Worm (Caenorhabditis elegans) whole organism, L4/young adult: Measurements from ENCODE around the gene C08F8.15.

Experiments
- W03F9.2 ChIP-seq: fragments of 150-350 bp; optimal IDR thresholded peaks from 2 replicates; lab custom pipeline; 2014; ENCODE audit warnings: missing biosample characterization, missing genetic modification characterization
- dao-5 ChIP-seq: sonication (generic microtip); optimal IDR thresholded peaks from 2 replicates; lab custom pipeline; 2016; ENCODE audit warnings: missing genotype, missing genetic modification characterization, moderate library complexity, missing compliant biosample characterization
- him-1 ChIP-seq: sonication (generic microtip); optimal IDR thresholded peaks from 2 replicates; lab custom pipeline; 2016; ENCODE audit warnings: missing genotype, missing genetic modification reagents, missing genetic modification characterization, missing compliant biosample characterization

C08F8.15 gene

DNA sequence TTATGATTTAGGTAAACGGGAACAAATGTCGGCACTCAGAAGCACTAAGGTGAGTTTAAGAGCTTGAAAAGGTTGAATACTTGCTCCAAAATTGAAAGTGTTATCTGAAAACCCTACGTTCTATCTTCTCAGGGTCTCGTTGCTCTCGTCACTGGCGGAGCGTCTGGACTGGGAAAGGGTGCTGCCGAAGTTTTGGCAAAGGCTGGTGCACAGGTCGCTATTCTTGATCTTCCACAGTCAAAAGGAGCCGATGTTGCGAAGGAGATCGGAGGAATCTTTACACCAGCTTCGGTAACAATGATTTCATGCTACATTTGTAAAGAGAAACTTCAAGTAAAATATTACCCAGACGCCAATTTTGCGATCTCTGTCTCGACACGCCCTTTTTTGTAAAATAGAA, 29.3 kb downstream of the C08F8.15 start, which contains the start of gene ard-1:
ard-1 (plus strand) TSS at position 12 of the 400 bp plus-strand sequence.
- TF ChIP-seq dao-5 (tag; lab: Kevin White, UChicago) (no peak), him-1 (no peak), W03F9.2 (tag; lab: Kevin White, UChicago) (no peak)

DNA sequence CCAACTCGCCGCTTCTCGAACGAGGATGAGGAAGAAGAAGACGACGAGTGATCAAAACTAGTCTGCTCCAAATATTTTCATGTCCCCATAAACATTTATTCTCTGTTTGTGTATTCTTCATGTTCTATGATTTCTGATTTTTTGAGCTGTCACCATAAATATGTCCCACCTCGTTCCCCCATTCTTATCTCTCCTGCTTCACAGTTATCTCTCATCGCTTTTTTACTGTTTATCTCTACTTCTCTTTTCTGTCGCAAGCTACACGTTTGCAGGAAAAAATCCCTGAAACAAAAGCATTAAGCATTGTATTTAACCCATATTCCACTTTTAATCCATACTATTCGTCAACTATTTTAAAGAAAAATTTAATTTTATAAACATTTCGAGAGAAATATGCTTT, 29.8 kb downstream of the C08F8.15 start:
- no peak for TF ChIP-seq W03F9.2 (tag; lab: Kevin White, UChicago)
- no peak for TF ChIP-seq dao-5 (tag; lab: Kevin White, UChicago)
- no peak for TF ChIP-seq him-1

DNA sequence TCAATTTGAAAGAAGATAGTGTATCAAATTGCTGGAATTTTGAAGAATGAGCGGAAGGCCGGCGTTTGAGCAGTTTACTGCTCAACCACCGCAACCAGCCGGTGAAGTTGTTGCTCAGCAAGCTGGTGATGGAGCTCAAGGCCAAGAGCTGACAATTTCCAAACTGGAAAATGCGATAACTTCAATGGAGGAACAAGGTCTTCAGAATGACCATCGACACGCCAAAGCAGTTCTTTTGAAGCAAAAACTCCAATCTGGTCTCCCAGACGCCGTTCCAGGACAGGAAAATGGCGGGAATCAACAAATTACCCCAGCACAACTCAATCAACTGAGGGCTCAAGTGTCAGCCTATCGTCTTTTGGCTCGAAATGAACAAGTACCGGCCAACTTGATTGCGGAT, 34.6 kb downstream of the C08F8.15 start:
- TF ChIP-seq him-1 (no peak), W03F9.2 (tag; lab: Kevin White, UChicago) (no peak), dao-5 (tag; lab: Kevin White, UChicago) (no peak)

DNA sequence TGAATTAATAATTGTTTCAGACTA, 34.8 kb downstream of the C08F8.15 start, which contains the start of gene swsn-4:
swsn-4 (plus strand) TSS at position 21 of the 24 bp plus-strand sequence.
- TF ChIP-seq W03F9.2 (tag; lab: Kevin White, UChicago) (no peak), dao-5 (tag; lab: Kevin White, UChicago) (no peak)

DNA sequence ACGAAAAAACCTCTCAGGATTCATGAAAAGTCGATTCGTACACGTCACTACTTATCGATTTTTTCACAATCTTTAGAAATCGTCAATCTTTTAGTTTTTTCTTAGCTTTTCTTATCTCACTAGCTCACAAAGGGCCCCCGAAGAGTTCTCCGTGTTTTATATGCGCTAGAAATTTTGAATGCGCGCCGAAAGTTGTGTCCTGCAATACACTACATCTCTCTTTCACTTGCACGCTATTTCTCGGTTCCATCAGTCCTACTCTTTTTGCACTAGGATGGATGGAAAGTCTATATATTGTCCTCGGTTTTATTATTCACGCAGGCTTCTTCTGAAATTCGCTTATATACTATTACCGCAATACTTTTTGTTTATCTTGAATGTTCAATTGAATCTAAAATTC, 35.0 kb downstream of the C08F8.15 start:
- TF ChIP-seq W03F9.2 (tag; lab: Kevin White, UChicago) (no peak), him-1 (no peak), dao-5 (tag; lab: Kevin White, UChicago) (no peak)

DNA sequence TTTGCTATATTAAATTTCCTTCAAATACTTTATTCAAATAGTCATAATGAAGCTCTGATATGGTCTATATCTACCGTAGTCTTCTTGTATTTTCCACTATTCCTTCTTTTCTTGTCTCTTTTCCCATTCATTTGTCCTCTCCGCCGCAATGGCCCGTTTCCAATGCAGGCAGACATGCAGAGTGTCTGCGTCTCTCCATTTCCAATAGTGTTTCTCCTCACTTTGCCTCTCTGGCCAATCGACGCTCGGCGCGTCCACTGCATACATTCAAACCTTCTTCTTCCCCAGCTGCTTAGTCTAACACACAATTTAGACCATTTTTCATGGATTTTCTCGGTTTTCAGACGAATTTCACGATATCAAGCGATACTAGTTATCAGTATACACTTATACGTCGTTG, 35.4 kb downstream of the C08F8.15 start:
- TF ChIP-seq him-1 (no peak), W03F9.2 (tag; lab: Kevin White, UChicago) (no peak), dao-5 (tag; lab: Kevin White, UChicago) (no peak)

DNA sequence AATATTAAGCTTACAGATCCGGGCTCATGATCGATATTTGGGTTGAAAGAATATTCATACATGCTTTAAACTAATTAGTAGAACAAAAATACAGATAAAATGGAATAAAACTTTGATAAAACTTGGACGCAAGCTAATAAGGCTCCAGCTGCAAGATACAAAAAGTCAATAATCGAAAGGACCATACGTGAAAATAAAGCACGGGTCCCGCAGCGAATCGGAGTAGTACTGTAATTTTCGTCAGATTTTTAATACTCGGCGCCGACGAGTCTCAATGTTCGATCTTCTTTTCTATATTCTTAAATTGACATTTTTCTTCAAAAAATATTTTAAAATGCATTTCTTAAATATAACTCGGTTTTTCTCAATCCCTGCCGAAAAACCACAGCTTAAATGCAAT, 35.9 kb downstream of the C08F8.15 start, which contains the start of gene spo-11:
spo-11 (minus strand) TSS at position 189 of the 400 bp plus-strand sequence.
- TF ChIP-seq W03F9.2 (tag; lab: Kevin White, UChicago), result no peak
- TF ChIP-seq dao-5 (tag; lab: Kevin White, UChicago), result no peak
- TF ChIP-seq him-1, result no peak

DNA sequence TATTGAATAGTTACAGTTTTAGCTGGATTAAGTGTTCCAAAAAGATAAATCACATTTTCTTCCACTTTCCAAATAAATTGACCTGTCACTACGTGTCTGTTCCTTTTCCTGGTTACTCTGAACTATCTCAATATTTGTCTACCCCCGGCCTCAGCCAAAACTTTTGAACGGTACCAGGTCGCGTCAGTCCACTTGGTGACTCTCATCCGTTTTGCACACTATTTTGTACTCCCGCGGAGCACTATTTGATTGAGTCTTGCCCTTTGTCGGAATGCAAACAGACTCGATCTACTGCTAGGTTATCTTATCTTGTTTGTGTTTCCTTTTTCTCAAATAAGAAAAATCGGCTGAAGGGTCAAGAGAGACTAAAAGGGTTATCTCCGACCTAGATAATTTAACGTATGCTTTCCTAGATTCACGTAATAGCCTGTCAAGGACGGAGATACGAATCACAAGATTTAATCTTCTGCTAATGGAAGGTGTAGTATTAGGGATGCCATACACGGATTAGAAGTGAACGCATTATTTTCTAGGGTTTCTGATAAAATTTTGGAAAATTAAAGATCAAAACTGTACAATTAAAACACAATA, 40.5 kb downstream of the C08F8.15 start:
- TF ChIP-seq dao-5 (tag; lab: Kevin White, UChicago) (no peak), him-1 (no peak), W03F9.2 (tag; lab: Kevin White, UChicago) (no peak)

DNA sequence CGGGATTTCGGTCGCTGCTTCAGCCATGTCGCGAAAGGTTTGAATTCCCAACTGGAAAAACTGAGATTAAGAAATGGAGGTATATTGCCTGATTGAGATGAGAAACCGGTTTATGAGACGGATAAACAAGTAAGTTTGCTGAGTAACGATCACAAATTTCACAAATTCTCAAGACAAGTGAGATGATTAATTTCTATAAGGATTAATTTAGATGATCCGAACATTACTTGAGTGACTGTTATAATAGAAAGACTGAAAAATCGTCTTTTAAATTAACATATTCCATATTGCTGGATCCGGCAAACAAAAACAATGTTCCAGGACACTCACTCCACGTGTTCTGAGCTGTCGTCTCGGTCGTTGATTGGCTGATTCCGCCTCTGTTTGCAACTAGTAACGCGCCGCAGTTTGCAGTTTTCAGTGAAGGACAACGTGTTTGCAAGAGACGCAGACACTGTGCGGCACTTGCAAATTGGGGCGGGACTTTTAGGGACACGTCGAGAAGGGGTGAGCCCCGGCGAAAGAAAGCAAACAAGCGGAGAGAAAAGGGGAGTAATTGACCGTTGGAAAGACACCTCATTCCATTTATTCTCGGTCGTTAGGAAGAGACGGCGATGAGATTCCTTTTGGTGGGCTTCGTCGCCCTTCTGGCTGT, 41.6 kb downstream of the C08F8.15 start, which contains the start of the genes imp-2 and enpl-1:
imp-2 (minus strand) TSS at position 51 of the 655 bp plus-strand sequence.
enpl-1 (plus strand) TSS at position 462 of the 655 bp plus-strand sequence.
- TF ChIP-seq dao-5 (tag; lab: Kevin White, UChicago), result no peak
- TF ChIP-seq W03F9.2 (tag; lab: Kevin White, UChicago), result peak; percentile 45
- no peak for TF ChIP-seq him-1

DNA sequence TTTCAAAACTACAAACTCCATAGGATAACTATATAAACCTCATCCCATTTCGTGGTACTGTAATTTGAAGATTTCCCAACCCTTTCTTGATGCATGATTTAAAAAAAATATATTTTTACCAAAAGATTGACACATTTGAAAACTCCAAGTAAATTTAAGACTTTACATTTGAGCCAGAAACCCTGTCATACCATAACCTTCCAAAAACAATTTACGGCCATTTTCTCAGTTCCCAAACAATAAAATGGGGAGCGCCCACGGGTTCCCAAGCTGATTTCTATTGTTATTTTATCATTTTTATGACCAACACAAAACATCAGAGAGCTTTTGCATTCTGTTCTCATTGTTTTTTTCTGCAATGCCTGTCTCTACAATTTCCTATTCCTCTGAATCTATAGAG, 48.0 kb downstream of the C08F8.15 start, which contains the start of gene clc-9:
clc-9 (plus strand) TSS at position 301 of the 400 bp plus-strand sequence.
- no peak for TF ChIP-seq him-1
- TF ChIP-seq W03F9.2 (tag; lab: Kevin White, UChicago), result no peak
- TF ChIP-seq dao-5 (tag; lab: Kevin White, UChicago), result no peak

DNA sequence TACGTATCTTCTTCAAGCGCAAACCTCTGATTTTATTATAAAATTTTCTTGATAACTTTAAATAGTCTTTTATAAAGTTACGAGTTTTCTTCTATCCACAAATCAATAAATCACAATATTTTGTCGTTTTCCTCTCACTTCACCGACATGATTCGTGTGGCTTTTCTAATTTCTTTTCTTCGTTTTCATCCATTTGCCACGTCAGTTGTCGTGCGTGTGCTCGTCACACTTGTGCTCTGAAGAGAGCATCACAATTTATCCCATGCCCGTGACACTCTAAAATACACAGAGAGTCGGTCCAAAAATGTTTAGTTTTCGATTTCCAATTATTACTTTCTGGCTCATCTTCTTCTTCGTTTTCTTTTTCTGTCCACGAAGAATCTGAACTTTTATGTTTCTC, 48.7 kb downstream of the C08F8.15 start:
- TF ChIP-seq him-1 (no peak), W03F9.2 (tag; lab: Kevin White, UChicago) (no peak), dao-5 (tag; lab: Kevin White, UChicago) (no peak)

DNA sequence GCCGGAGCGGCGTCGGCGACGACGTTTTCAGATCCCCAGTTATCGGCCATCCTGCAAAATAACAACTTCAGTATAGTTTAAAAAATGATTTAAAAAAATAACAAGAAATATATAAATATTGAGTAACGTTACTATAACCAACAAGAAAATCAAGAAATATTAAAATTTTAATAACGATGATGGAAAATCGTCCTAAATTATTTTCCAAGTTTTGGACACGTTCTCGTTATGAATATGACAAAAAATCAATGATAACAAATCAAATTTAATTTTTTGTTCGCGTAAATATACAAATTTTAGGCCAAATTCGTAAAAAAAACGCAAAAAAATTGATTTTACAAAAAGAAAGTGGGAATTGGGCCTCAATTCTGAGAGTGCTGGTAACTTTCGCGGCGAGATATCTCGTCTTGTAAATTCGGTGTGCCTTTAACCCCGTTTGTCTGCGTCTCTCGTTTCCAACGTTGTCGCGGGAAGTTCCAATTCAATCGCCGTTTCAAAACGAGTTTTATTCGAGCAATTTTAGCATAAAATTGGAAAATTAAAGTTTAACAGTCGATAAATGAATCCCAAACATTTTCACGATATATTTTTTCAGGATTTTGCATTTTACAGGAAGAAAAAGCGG, 49.5 kb downstream of the C08F8.15 start, which contains the start of gene rps-5:
rps-5 (minus strand) TSS at position 51 of the 625 bp plus-strand sequence.
- TF ChIP-seq dao-5 (tag; lab: Kevin White, UChicago) (no peak), him-1 (no peak), W03F9.2 (tag; lab: Kevin White, UChicago) (peak; percentile 71)

DNA sequence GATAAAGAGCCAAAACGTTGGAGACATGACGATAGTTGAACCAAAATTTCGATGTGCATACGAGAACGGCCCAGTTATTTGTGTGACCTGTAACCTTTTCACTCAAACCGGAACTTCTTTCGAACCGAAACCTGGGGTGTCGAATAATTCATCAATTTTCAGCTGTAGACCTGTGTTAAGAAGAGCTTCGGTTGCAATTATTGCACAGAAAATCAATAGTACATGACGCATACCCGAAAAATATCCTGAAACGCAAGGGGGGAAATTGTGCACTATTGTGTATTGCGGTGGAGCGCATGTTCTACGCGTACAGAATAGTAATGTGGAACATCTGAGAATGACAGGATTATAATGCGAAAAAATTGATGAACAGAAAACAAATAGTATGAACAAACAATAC, 50.8 kb downstream of the C08F8.15 start, which contains the start of gene pigk-1:
pigk-1 (minus strand) TSS at position 248 of the 400 bp plus-strand sequence.
- no peak for TF ChIP-seq W03F9.2 (tag; lab: Kevin White, UChicago)
- no peak for TF ChIP-seq dao-5 (tag; lab: Kevin White, UChicago)
- TF ChIP-seq him-1, result no peak
